Fruit fly (Drosophila melanogaster): ENCODE results near the gene Irp-1A.
A peak's percentile ranks its signal among the peaks of the same experiment; 100 is the strongest.

Gene Irp-1A

DNA sequence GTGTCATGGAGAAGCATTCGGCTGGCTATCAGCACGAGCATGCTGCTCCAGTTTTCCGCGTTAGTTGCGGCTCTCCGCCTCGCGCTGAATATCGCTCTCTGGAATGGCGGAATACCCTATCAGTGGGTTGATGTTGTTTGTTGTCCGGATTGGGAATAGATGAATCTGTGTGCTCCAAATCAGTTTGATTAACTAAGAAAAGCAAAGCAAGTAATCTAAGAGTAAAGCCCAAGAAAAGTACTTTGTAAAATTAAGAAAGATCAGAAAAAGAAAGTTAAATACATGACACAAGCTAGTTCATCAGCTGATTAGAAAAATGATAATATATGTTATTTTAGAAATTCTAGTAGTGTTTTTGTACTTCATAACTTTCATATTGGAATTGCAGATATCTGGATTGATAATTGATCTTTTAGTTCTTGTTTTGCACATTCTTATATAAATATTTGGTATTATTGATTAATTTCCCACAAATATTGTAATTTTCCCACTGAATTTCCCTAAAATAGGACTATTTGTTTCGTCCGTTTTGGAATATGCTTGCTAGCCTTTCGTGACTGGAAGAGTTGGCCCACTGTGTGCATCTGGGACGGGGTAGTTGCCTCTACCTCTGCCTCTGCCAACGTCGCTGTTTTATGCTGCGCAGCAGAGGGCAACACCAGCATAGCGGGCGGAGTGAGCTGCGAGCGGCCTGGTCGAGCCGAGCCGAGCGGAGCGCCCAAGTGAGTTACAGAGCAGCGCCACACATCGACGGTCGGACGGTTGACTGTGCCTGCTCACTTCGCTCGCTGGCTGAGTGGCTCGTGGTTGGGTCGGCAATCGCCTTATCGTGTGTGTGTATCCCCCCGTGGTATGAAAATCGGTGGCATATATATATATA lies 29.7 kb upstream of the Irp-1A start (continued):
- peak; percentile 23 for TF ChIP-seq CG18599 (GFP tag; optimal IDR thresholded peaks at IDR 0.05)
- TF ChIP-seq Mad (GFP tag; optimal IDR thresholded peaks at IDR 0.05) = peak; percentile 23
- no peak; the same call in 2 of the 3 replicates for TF ChIP-seq croc (GFP tag; conservative IDR thresholded peaks at IDR 0.05)
- TF ChIP-seq pum (GFP tag; optimal IDR thresholded peaks at IDR 0.05) = peak; percentile 41
- TF ChIP-seq CG12659 (GFP tag; optimal IDR thresholded peaks at IDR 0.05) = peak; percentile 74
- no peak for TF ChIP-seq pfk (GFP tag; optimal IDR thresholded peaks at IDR 0.05)
- peak; percentile 50 for TF ChIP-seq ind (GFP tag; optimal IDR thresholded peaks at IDR 0.05)
- TF ChIP-seq pan (optimal IDR thresholded peaks at IDR 0.05) = no peak
- TF ChIP-seq pan (GFP tag; optimal IDR thresholded peaks at IDR 0.05 in 1 of 2, IDR thresholded peaks at IDR 0.05 in 1 of 2) = peak in 1 of 2 experiments; percentile 51
- TF ChIP-seq pnt (GFP tag; optimal IDR thresholded peaks at IDR 0.05) = peak; percentile 47
- no peak for TF ChIP-seq CG11696 (GFP tag; IDR thresholded peaks at IDR 0.05)
- TF ChIP-seq Gsc (GFP tag; IDR thresholded peaks at IDR 0.05) = no peak
- TF ChIP-seq CG13894 (tag; optimal IDR thresholded peaks at IDR 0.05) = peak; percentile 9
- TF ChIP-seq CG13775 (GFP tag; optimal IDR thresholded peaks at IDR 0.05) = peak; percentile 63
- TF ChIP-seq kay (GFP tag; optimal IDR thresholded peaks at IDR 0.05) = no peak
- TF ChIP-seq Ets65A (GFP tag) = peak; percentile 90
- TF ChIP-seq Asciz (GFP tag; optimal IDR thresholded peaks at IDR 0.05) = peak; percentile 60
- peak; percentile 16 for TF ChIP-seq CG6765 (GFP tag; optimal IDR thresholded peaks at IDR 0.05)
- TF ChIP-seq CG10654 (GFP tag; optimal IDR thresholded peaks at IDR 0.05) = peak; percentile 39
- peak; percentile 23 for TF ChIP-seq CG12942 (GFP tag; optimal IDR thresholded peaks at IDR 0.05)
- peak; percentile 23; the same call in 1 of the 2 replicates for TF ChIP-seq Oaz (GFP tag; IDR thresholded peaks at IDR 0.05)
- TF ChIP-seq CG1024 (GFP tag; IDR thresholded peaks at IDR 0.05) = no peak
- TF ChIP-seq danr (GFP tag; IDR thresholded peaks at IDR 0.05) = 0 out of 2 replicates have a peak, but pooled peaks have one; percentile 8
- no peak for TF ChIP-seq gsb-n (tag; optimal IDR thresholded peaks at IDR 0.05)
- no peak for TF ChIP-seq CG31388 (GFP tag; optimal IDR thresholded peaks at IDR 0.05)
- no peak for TF ChIP-seq tup (GFP tag; optimal IDR thresholded peaks at IDR 0.05)
- TF ChIP-seq HmgZ (tag; optimal IDR thresholded peaks at IDR 0.05) = no peak
- TF ChIP-seq corto (GFP tag; optimal IDR thresholded peaks at IDR 0.05) = no peak
- TF ChIP-seq Nf-YB (GFP tag; optimal IDR thresholded peaks at IDR 0.05) = peak; percentile 26
- peak; percentile 58 for TF ChIP-seq zfh2 (GFP tag; optimal IDR thresholded peaks at IDR 0.05)
- TF ChIP-seq Chrac-16 (GFP tag; optimal IDR thresholded peaks at IDR 0.05) = peak; percentile 26
- no peak for TF ChIP-seq psq (GFP tag; optimal IDR thresholded peaks at IDR 0.05)
- peak; percentile 39; the same call in 1 of the 2 replicates for TF ChIP-seq Xrp1 (GFP tag; IDR thresholded peaks at IDR 0.05)
- TF ChIP-seq CG6254 (GFP tag; optimal IDR thresholded peaks at IDR 0.05) = peak; percentile 68
- TF ChIP-seq NK7.1 (GFP tag; optimal IDR thresholded peaks at IDR 0.05) = no peak
- TF ChIP-seq Hr39 (optimal IDR thresholded peaks at IDR 0.05) = no peak
- peak; percentile 76 for TF ChIP-seq CG18619 (GFP tag; optimal IDR thresholded peaks at IDR 0.05)
- TF ChIP-seq Dek (tag; optimal IDR thresholded peaks at IDR 0.05) = peak; percentile 58
- TF ChIP-seq zen2 (GFP tag; IDR thresholded peaks at IDR 0.05; ENCODE audit: partially characterized antibody) = 0 out of 3 replicates have a peak, but pooled peaks have one; percentile 5
- peak; percentile 82 for TF ChIP-seq gem (tag; optimal IDR thresholded peaks at IDR 0.05)
- TF ChIP-seq zfh1 (GFP tag; IDR thresholded peaks at IDR 0.05) = peak; percentile 42; the same call in 2 of the 3 replicates
- TF ChIP-seq dm (GFP tag; optimal IDR thresholded peaks at IDR 0.05) = peak; percentile 8
- TF ChIP-seq CG12155 (GFP tag; optimal IDR thresholded peaks at IDR 0.05) = peak; percentile 36
- peak; percentile 39 for TF ChIP-seq CG10267 (tag; optimal IDR thresholded peaks at IDR 0.05)
- peak; percentile 81 for TF ChIP-seq Sox100B (GFP tag; optimal IDR thresholded peaks at IDR 0.05)
- TF ChIP-seq Ravus (GFP tag; IDR thresholded peaks at IDR 0.05) = no peak
- peak; percentile 30 for TF ChIP-seq CG2116 (GFP tag; optimal IDR thresholded peaks at IDR 0.05)
- peak; percentile 13 for TF ChIP-seq Mes4 (GFP tag; optimal IDR thresholded peaks at IDR 0.05)
- peak; percentile 74 for TF ChIP-seq CG7839 (tag; optimal IDR thresholded peaks at IDR 0.05)
